Fruit fly (Drosophila melanogaster): ENCODE data around the gene Sgsh.
A peak's percentile ranks its signal among the peaks of the same experiment; 100 is the strongest.

The Sgsh gene

dm6 chr3R:18915644-18916194 lies 3.0 kb upstream of the Sgsh start:
- no peak for TF ChIP-seq Eip93F (GFP tag; optimal IDR thresholded peaks at IDR 0.05)
- TF ChIP-seq dsx (GFP tag; optimal IDR thresholded peaks at IDR 0.05; ENCODE audit: poor library complexity, severe bottlenecking), result peak; percentile 39

dm6 chr3R:18914594-18915275 lies 2.0 kb upstream of the Sgsh start, which contains the start of gene Xrp1:
TSS of gene Xrp1 (plus strand) at chr3R:18914968.
- TF ChIP-seq CG6808 (GFP tag; optimal IDR thresholded peaks at IDR 0.05), result peak; percentile 48
- TF ChIP-seq Sox15 (GFP tag; optimal IDR thresholded peaks at IDR 0.05), result no peak
- TF ChIP-seq svp (GFP tag), result peak; percentile 74
- no peak for TF ChIP-seq OdsH (GFP tag; optimal IDR thresholded peaks at IDR 0.05)
- no peak for TF ChIP-seq fd59A (GFP tag; optimal IDR thresholded peaks at IDR 0.05)
- TF ChIP-seq CG3032 (tag; optimal IDR thresholded peaks at IDR 0.05), result no peak
- TF ChIP-seq topi (GFP tag; optimal IDR thresholded peaks at IDR 0.05), result no peak
- no peak for TF ChIP-seq Blimp-1 (GFP tag; optimal IDR thresholded peaks at IDR 0.05)
- peak; percentile 38 for TF ChIP-seq CG10631 (GFP tag; optimal IDR thresholded peaks at IDR 0.05)
- no peak for TF ChIP-seq fd85E (GFP tag; optimal IDR thresholded peaks at IDR 0.05)
- TF ChIP-seq achi (GFP tag; optimal IDR thresholded peaks at IDR 0.05), result no peak
- TF ChIP-seq CG6792 (GFP tag; optimal IDR thresholded peaks at IDR 0.05), result no peak
- TF ChIP-seq lz (GFP tag; optimal IDR thresholded peaks at IDR 0.05), result peak; percentile 11
- peak; percentile 43 for TF ChIP-seq CG3919 (GFP tag; optimal IDR thresholded peaks at IDR 0.05)
- TF ChIP-seq CG8632 (GFP tag; optimal IDR thresholded peaks at IDR 0.05), result no peak
- TF ChIP-seq Smox (GFP tag; optimal IDR thresholded peaks at IDR 0.05), result no peak
- TF ChIP-seq CG11294 (GFP tag; IDR thresholded peaks at IDR 0.05), result peak; percentile 53
- TF ChIP-seq Eip93F (GFP tag; optimal IDR thresholded peaks at IDR 0.05), result no peak
- TF ChIP-seq esn (GFP tag; optimal IDR thresholded peaks at IDR 0.05), result no peak
- TF ChIP-seq CG1621 (tag; optimal IDR thresholded peaks at IDR 0.05), result no peak
- no peak for TF ChIP-seq Ets21C (GFP tag; optimal IDR thresholded peaks at IDR 0.05)
- TF ChIP-seq acj6 (GFP tag; optimal IDR thresholded peaks at IDR 0.05), result no peak
- peak; percentile 65 for TF ChIP-seq CG32006 (GFP tag; optimal IDR thresholded peaks at IDR 0.05)
- no peak for TF ChIP-seq Met (GFP tag; optimal IDR thresholded peaks at IDR 0.05)
- TF ChIP-seq eg (GFP tag; IDR thresholded peaks at IDR 0.05), result peak; percentile 43
- peak; percentile 15 for TF ChIP-seq CG6854 (GFP tag; optimal IDR thresholded peaks at IDR 0.05)
- no peak for TF ChIP-seq salr (GFP tag; optimal IDR thresholded peaks at IDR 0.05)
- peak; percentile 15 for TF ChIP-seq Lpt (GFP tag; optimal IDR thresholded peaks at IDR 0.05)
- TF ChIP-seq Hr38 (GFP tag; optimal IDR thresholded peaks at IDR 0.05), result no peak
- peak; percentile 62 for TF ChIP-seq CG6163 (GFP tag; IDR thresholded peaks at IDR 0.05)
- no peak for TF ChIP-seq CG11762 (GFP tag; optimal IDR thresholded peaks at IDR 0.05; ENCODE audit: insufficient read depth)
- peak; percentile 62 for TF ChIP-seq Hr4 (GFP tag; optimal IDR thresholded peaks at IDR 0.05)
- TF ChIP-seq Sox14 (GFP tag; optimal IDR thresholded peaks at IDR 0.05), result no peak
- TF ChIP-seq Sox102F (GFP tag; optimal IDR thresholded peaks at IDR 0.05), result peak; percentile 5
- TF ChIP-seq CG10669 (GFP tag; optimal IDR thresholded peaks at IDR 0.05), result no peak
- peak; percentile 68 for TF ChIP-seq vri (GFP tag; optimal IDR thresholded peaks at IDR 0.05)
- TF ChIP-seq dac (GFP tag; optimal IDR thresholded peaks at IDR 0.05), result no peak
- TF ChIP-seq CG9139 (GFP tag; optimal IDR thresholded peaks at IDR 0.05), result no peak
- no peak for TF ChIP-seq ss (GFP tag; optimal IDR thresholded peaks at IDR 0.05)
- no peak for TF ChIP-seq net (GFP tag; optimal IDR thresholded peaks at IDR 0.05)
- TF ChIP-seq Gug (GFP tag; IDR thresholded peaks at IDR 0.05), result 0 out of 2 replicates have a peak, but pooled peaks have one; percentile 17
- no peak for TF ChIP-seq CG8319 (GFP tag; optimal IDR thresholded peaks at IDR 0.05)
- peak; percentile 25 for TF ChIP-seq CG4318 (GFP tag; optimal IDR thresholded peaks at IDR 0.05)
- TF ChIP-seq CG16779 (tag; optimal IDR thresholded peaks at IDR 0.05), result no peak
- peak; percentile 6 for TF ChIP-seq CG11902 (GFP tag; optimal IDR thresholded peaks at IDR 0.05)
- no peak for TF ChIP-seq fkh (GFP tag; optimal IDR thresholded peaks at IDR 0.05)
- TF ChIP-seq spab (GFP tag; optimal IDR thresholded peaks at IDR 0.05), result no peak

Measured in whole organism, prepupa.